Worm (Caenorhabditis elegans): ENCODE results near the gene F52C9.3.

DNA sequence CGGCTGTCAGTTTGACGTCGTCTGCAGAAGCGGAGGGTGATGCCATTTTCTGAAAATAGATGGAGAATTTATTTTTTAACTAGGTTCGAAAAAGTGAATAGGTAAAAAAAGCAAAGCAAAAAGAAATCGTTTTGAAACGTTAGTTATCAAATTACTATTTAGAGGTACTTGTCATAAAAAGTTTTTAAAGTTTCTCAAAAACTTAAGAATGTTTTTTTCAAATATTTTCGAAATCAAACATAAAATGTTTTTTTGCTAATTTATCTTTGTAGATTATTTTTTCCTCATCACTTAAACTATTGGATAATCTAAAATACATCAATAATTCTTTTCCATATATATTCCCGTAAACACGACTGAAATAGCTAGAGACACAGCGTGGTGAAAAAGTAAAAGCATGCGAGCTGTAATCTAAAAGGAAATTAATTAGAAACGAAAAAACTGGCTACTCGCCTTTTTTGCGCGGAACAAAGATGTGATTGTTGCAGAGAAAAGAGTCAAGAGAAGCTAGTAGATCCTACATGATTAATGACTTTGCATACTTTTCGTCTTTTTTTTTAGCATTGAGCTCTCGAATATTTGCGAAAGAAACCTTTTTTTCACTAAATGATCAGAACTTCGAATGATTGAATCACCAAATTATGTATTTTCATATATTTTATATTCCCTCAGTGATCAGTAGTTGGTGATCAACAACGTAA, 49.7 kb downstream of the F52C9.3 start, which contains the start of gene szy-2:
- TF ChIP-seq mls-2 (tag; optimal IDR thresholded peaks at IDR 0.05) (no peak), ces-1 (GFP tag; optimal IDR thresholded peaks at IDR 0.05) (no peak), lin-32 (GFP tag; optimal IDR thresholded peaks at IDR 0.05) (no peak), snpc-4 (tag; optimal IDR thresholded peaks at IDR 0.05) (no peak), nhr-237 (tag; optimal IDR thresholded peaks at IDR 0.05) (no peak), ztf-11 (tag; optimal IDR thresholded peaks at IDR 0.05) (no peak), nhr-28 (tag; optimal IDR thresholded peaks at IDR 0.05) (no peak), pha-4 (tag; optimal IDR thresholded peaks at IDR 0.05) (no peak), unc-62 (GFP tag; optimal IDR thresholded peaks at IDR 0.05) (no peak)

Measured in whole organism, mixed stage, embryonic.